Worm (Caenorhabditis elegans): ENCODE measurements around the gene R12B2.2.
A peak's percentile ranks its signal among the peaks of the same experiment; 100 is the strongest.

R12B2.2 gene

ce11 chrIII:5838159-5839046 lies 31.6 kb downstream of the R12B2.2 start (continued):
- TF ChIP-seq F49E8.2 (tag; optimal IDR thresholded peaks at IDR 0.05; ENCODE audit: borderline replicate concordance) (no peak), lin-15B (tag; optimal IDR thresholded peaks at IDR 0.05) (no peak), tag-97 (GFP tag; IDR thresholded peaks at IDR 0.05) (no peak), T20F7.1 (GFP tag; optimal IDR thresholded peaks at IDR 0.05) (peak; percentile 74), dmd-9 (GFP tag; IDR thresholded peaks at IDR 0.05) (no peak), daf-8 (GFP tag; IDR thresholded peaks at IDR 0.05) (no peak), fkh-10 (GFP tag; optimal IDR thresholded peaks at IDR 0.05) (no peak), snpc-4 (tag; optimal IDR thresholded peaks at IDR 0.05) (no peak), tra-1 (GFP tag; IDR thresholded peaks at IDR 0.05) (peak; percentile 58; the same call in 1 of the 2 replicates), nhr-237 (tag; optimal IDR thresholded peaks at IDR 0.05) (no peak), nhr-41 (GFP tag; IDR thresholded peaks at IDR 0.05) (no peak), hif-1 (tag; optimal IDR thresholded peaks at IDR 0.05) (no peak), set-16 (GFP tag; IDR thresholded peaks at IDR 0.05) (no peak), zfp-3 (GFP tag; conservative IDR thresholded peaks at IDR 0.05) (0 out of 2 replicates have a peak, but pooled peaks have one; percentile 31), T26A8.4 (GFP tag; IDR thresholded peaks at IDR 0.05) (peak; percentile 27; the same call in 1 of the 2 replicates), ceh-82 (tag; optimal IDR thresholded peaks at IDR 0.05) (no peak), nhr-48 (tag; optimal IDR thresholded peaks at IDR 0.05) (peak; percentile 81), ztf-7 (tag; optimal IDR thresholded peaks at IDR 0.05) (no peak), ceh-28 (tag; optimal IDR thresholded peaks at IDR 0.05) (no peak), dve-1 (tag; optimal IDR thresholded peaks at IDR 0.05; ENCODE audit: insufficient read depth) (peak; percentile 95), mep-1 (tag; optimal IDR thresholded peaks at IDR 0.05) (peak; percentile 72), D1046.2 (GFP tag; IDR thresholded peaks at IDR 0.05) (no peak), skn-1 (tag; optimal IDR thresholded peaks at IDR 0.05) (no peak), daf-19 (GFP tag; conservative IDR thresholded peaks at IDR 0.05) (no peak), ZK546.5 (tag; optimal IDR thresholded peaks at IDR 0.05) (no peak), rbr-2 (tag; optimal IDR thresholded peaks at IDR 0.05) (no peak), dmd-6 (GFP tag; IDR thresholded peaks at IDR 0.05) (peak; percentile 95), lim-7 (GFP tag; IDR thresholded peaks at IDR 0.05) (no peak), F10B5.3 (tag; optimal IDR thresholded peaks at IDR 0.05) (no peak), zfp-2 (tag; optimal IDR thresholded peaks at IDR 0.05) (no peak), Y48G9A.11 (GFP tag; IDR thresholded peaks at IDR 0.05) (no peak), zip-2 (tag; optimal IDR thresholded peaks at IDR 0.05) (no peak), Y5F2A.4 (GFP tag; optimal IDR thresholded peaks at IDR 0.05) (no peak), saeg-2 (GFP tag; IDR thresholded peaks at IDR 0.05) (no peak), lin-1 (GFP tag; IDR thresholded peaks at IDR 0.05) (0 out of 2 replicates have a peak, but pooled peaks have one; percentile 24), mdl-1 (tag; optimal IDR thresholded peaks at IDR 0.05) (peak; percentile 70 to 93), spr-1 (tag; optimal IDR thresholded peaks at IDR 0.05) (no peak), aha-1 (tag) (peak; percentile 25), unc-62 (GFP tag; optimal IDR thresholded peaks at IDR 0.05 in 1 of 2) (peak; percentile 49 to 82), unc-62 (tag; optimal IDR thresholded peaks at IDR 0.05) (no peak), ZK337.2 (GFP tag; IDR thresholded peaks at IDR 0.05) (no peak), mdt-29 (GFP tag; IDR thresholded peaks at IDR 0.05) (no peak), lin-13 (GFP tag; optimal IDR thresholded peaks at IDR 0.05) (no peak), nhr-25 (tag; optimal IDR thresholded peaks at IDR 0.05; ENCODE audit: borderline replicate concordance, insufficient read depth) (no peak), zag-1 (tag; optimal IDR thresholded peaks at IDR 0.05) (no peak), vab-7 (GFP tag; IDR thresholded peaks at IDR 0.05) (no peak), madf-5 (GFP tag; IDR thresholded peaks at IDR 0.05) (no peak), duxl-1 (tag; optimal IDR thresholded peaks at IDR 0.05; ENCODE audit: poor library complexity) (peak; percentile 15), nhr-28 (tag; optimal IDR thresholded peaks at IDR 0.05) (peak; percentile 96), hlh-30 (tag; optimal IDR thresholded peaks at IDR 0.05; ENCODE audit: insufficient read depth) (peak; percentile 75)

Data from whole organism, L4 larva.